Worm (Caenorhabditis elegans) whole organism, L4 larva: Measurements from ENCODE around the gene T04B8.5.

Experiments used
- F49E8.2 ChIP-seq: sonication (generic microtip); optimal IDR thresholded peaks from 2 replicates; lab custom pipeline; 2016; ENCODE audit warnings: missing compliant biosample characterization, mild to moderate bottlenecking, missing genetic modification characterization, borderline replicate concordance
- ama-1 ChIP-seq: fragments of 150-350 bp; optimal IDR thresholded peaks from 2 replicates; lab custom pipeline; 2014; ENCODE audit warnings: inconsistent platforms, mixed read lengths
- ceh-32 ChIP-seq: sonication (generic microtip); optimal IDR thresholded peaks from 2 replicates; lab custom pipeline; 2016; ENCODE audit warnings: mild to moderate bottlenecking, missing genetic modification characterization, missing compliant biosample characterization; ENCODE audit not compliant: poor library complexity
- lin-13 ChIP-seq: fragments of 150-350 bp; optimal IDR thresholded peaks from 2 replicates; lab custom pipeline; 2014; ENCODE audit warnings: missing biosample characterization, missing genetic modification reagents, missing genetic modification characterization
- lir-3 ChIP-seq: sonication (generic microtip); optimal IDR thresholded peaks from 2 replicates; lab custom pipeline; 2016; ENCODE audit warnings: mild to moderate bottlenecking, missing genetic modification characterization, missing compliant biosample characterization
- mdl-1 ChIP-seq, 2 experiments: fragments of 150-350 bp in 1 of 2; sonication (generic microtip) in 1 of 2; optimal IDR thresholded peaks; 2 replicates each; lab custom pipeline; 2014 to 2017; ENCODE audit warnings: missing biosample characterization in 2 of 2, missing genetic modification characterization in 2 of 2
- nhr-11 ChIP-seq: fragments of 150-350 bp; optimal IDR thresholded peaks from 2 replicates; lab custom pipeline; 2014; ENCODE audit warnings: missing biosample characterization, missing genetic modification characterization
- skn-1 ChIP-seq: fragments of 150-350 bp; optimal IDR thresholded peaks from 2 replicates; lab custom pipeline; 2014; ENCODE audit warnings: missing biosample characterization, missing genetic modification characterization
- unc-62 ChIP-seq, 3 experiments: fragments of 150-350 bp in 1 of 3; sonication (generic microtip); optimal IDR thresholded peaks in 2 of 3; peaks in 1 of 3; 1 replicate in 1 of 3; 2 replicates in 2 of 3; lab custom pipeline; 2014 to 2017; ENCODE audit warnings: missing biosample characterization in 3 of 3, missing genetic modification characterization in 3 of 3, missing genetic modification reagents in 3 of 3, missing genotype in 1 of 3
- zag-1 ChIP-seq: fragments of 150-350 bp; optimal IDR thresholded peaks from 2 replicates; lab custom pipeline; 2014; ENCODE audit warnings: missing biosample characterization, missing genetic modification characterization

ce11 chrII:591110-591509 lies 33.2 kb downstream of the T04B8.5 start, which contains the start of gene W08F4.10:
- TF ChIP-seq skn-1 (no peak), zag-1 (no peak), ceh-32 (no peak), mdl-1 (tag; optimal IDR thresholded peaks at IDR 0.05; lab: Kevin White, UChicago) (no peak), nhr-11 (tag; lab: Kevin White, UChicago) (no peak), lir-3 (tag; lab: Kevin White, UChicago) (no peak), ama-1 (lab: Kevin White, UChicago) (no peak), F49E8.2 (tag; lab: Kevin White, UChicago) (no peak), lin-13 (GFP tag; lab: Kevin White, UChicago) (no peak), unc-62 (GFP tag; optimal IDR thresholded peaks at IDR 0.05 in 1 of 2; lab: Kevin White, UChicago) (no peak), unc-62 (tag; optimal IDR thresholded peaks at IDR 0.05; lab: Kevin White, UChicago) (no peak)
